Worm (Caenorhabditis elegans) whole organism, L2 larva: ENCODE results near the gene cyp-33C2.

Experiments
- R02D3.7 ChIP-seq: fragments of 150-350 bp; optimal IDR thresholded peaks from 2 replicates; lab custom pipeline; 2014; ENCODE audit warnings: missing biosample characterization, missing genetic modification characterization
- ama-1 ChIP-seq: fragments of 150-350 bp; optimal IDR thresholded peaks from 2 replicates; lab custom pipeline; 2018; ENCODE audit warnings: inconsistent platforms
- egl-27 ChIP-seq: sonication (generic microtip); optimal IDR thresholded peaks from 3 replicates; lab custom pipeline; 2017; ENCODE audit warnings: missing biosample characterization, missing genetic modification reagents, missing genetic modification characterization
- lin-11 ChIP-seq: fragments of 150-350 bp; sonication (generic microtip); optimal IDR thresholded peaks from 2 replicates; lab custom pipeline; 2014; ENCODE audit warnings: missing biosample characterization, missing genetic modification characterization, inconsistent platforms, mixed read lengths
- skn-1 ChIP-seq: sonication (generic microtip); optimal IDR thresholded peaks from 2 replicates; lab custom pipeline; 2017; ENCODE audit warnings: missing biosample characterization, missing genetic modification characterization
- snpc-4 ChIP-seq: fragments of 150-350 bp; optimal IDR thresholded peaks from 2 replicates; lab custom pipeline; 2014; ENCODE audit warnings: missing biosample characterization, missing genetic modification characterization
- unc-39 ChIP-seq: fragments of 150-350 bp; optimal IDR thresholded peaks from 2 replicates; lab custom pipeline; 2014; ENCODE audit warnings: missing biosample characterization, missing genetic modification characterization
- unc-55 ChIP-seq: fragments of 150-350 bp; sonication (generic microtip); optimal IDR thresholded peaks from 3 replicates; lab custom pipeline; 2014; ENCODE audit warnings: missing biosample characterization, missing genetic modification reagents, missing genetic modification characterization
- unc-62 ChIP-seq: fragments of 150-350 bp; optimal IDR thresholded peaks from 2 replicates; lab custom pipeline; 2014; ENCODE audit warnings: missing biosample characterization, missing genetic modification reagents, missing genetic modification characterization
- ztf-11 ChIP-seq: sonication (generic microtip); optimal IDR thresholded peaks from 2 replicates; lab custom pipeline; 2017; ENCODE audit warnings: missing biosample characterization, missing genetic modification characterization
- ztf-4 ChIP-seq: fragments of 150-350 bp; optimal IDR thresholded peaks from 2 replicates; lab custom pipeline; 2014; ENCODE audit warnings: missing biosample characterization, missing genetic modification characterization

ce11 chrV:2137010-2137409 lies 46.3 kb upstream of the cyp-33C2 start:
- TF ChIP-seq unc-39 (tag; lab: Kevin White, UChicago) (no peak), ztf-11 (no peak), egl-27 (tag; lab: Kevin White, UChicago) (no peak), ama-1 (no peak), skn-1 (tag; lab: Kevin White, UChicago) (no peak), snpc-4 (tag; lab: Kevin White, UChicago) (no peak), unc-62 (GFP tag; lab: Kevin White, UChicago) (no peak), unc-55 (GFP tag; lab: Kevin White, UChicago) (no peak), lin-11 (tag; lab: Kevin White, UChicago) (no peak), ztf-4 (tag; lab: Kevin White, UChicago) (no peak), R02D3.7 (tag; lab: Kevin White, UChicago) (no peak)
